Worm (Caenorhabditis elegans) whole organism, young adult: ENCODE results near the gene srh-95.

Source experiments
- C06A6.2 ChIP-seq: fragments of 200-800 bp; sonication (Bioruptor generic); conservative IDR thresholded peaks from 2 replicates; pipeline ENCODE4 v1.3.6; 2022; ENCODE audit warnings: missing genetic modification characterization, missing compliant biosample characterization
- C17E4.6 ChIP-seq: fragments of 200-800 bp; sonication (Bioruptor generic); IDR thresholded peaks from 2 replicates; pipeline ENCODE4 v1.3.6; 2022; ENCODE audit warnings: missing genetic modification reagents, missing genetic modification characterization, missing compliant biosample characterization
- F37B4.10 ChIP-seq: fragments of 200-800 bp; sonication (Bioruptor generic); IDR thresholded peaks from 2 replicates; pipeline ENCODE4 v1.3.6; 2022; ENCODE audit warnings: missing genetic modification characterization, missing compliant biosample characterization
- F57C9.4 ChIP-seq: sonication (generic microtip); optimal IDR thresholded peaks from 2 replicates; lab custom pipeline; 2017; ENCODE audit warnings: mild to moderate bottlenecking, missing genetic modification characterization, missing compliant biosample characterization
- K12H6.12 ChIP-seq: fragments of 200-800 bp; sonication (Bioruptor generic); optimal IDR thresholded peaks from 2 replicates; lab custom pipeline; 2018; ENCODE audit warnings: mild to moderate bottlenecking, missing genetic modification characterization, missing compliant biosample characterization
- Y67H2A.10 ChIP-seq: fragments of 200-800 bp; sonication (Bioruptor generic); conservative IDR thresholded peaks from 2 replicates; pipeline ENCODE4 v1.3.6; 2022; ENCODE audit warnings: missing genetic modification reagents, missing genetic modification characterization, missing compliant biosample characterization
- Y95B8A.8 ChIP-seq: fragments of 200-800 bp; sonication (Bioruptor generic); IDR thresholded peaks from 2 replicates; pipeline ENCODE4 v1.3.6; 2022; ENCODE audit warnings: missing genetic modification reagents, missing genetic modification characterization, missing compliant biosample characterization
- ZK185.1 ChIP-seq: sonication (generic microtip); optimal IDR thresholded peaks from 2 replicates; lab custom pipeline; 2016; ENCODE audit warnings: mild to moderate bottlenecking, missing genetic modification characterization, missing compliant biosample characterization; ENCODE audit not compliant: poor library complexity, severe bottlenecking
- attf-6 ChIP-seq: fragments of 200-800 bp; sonication (Bioruptor generic); IDR thresholded peaks from 2 replicates; pipeline ENCODE4 v1.3.6; 2022; ENCODE audit warnings: missing genetic modification reagents, missing genetic modification characterization, missing compliant biosample characterization
- ccch-3 ChIP-seq: fragments of 200-800 bp; sonication (Bioruptor generic); optimal IDR thresholded peaks from 2 replicates; lab custom pipeline; 2018; ENCODE audit warnings: mild to moderate bottlenecking, missing genetic modification characterization, missing compliant biosample characterization
- cebp-1 ChIP-seq, 2 experiments: fragments of 200-800 bp in 1 of 2; sonication (Bioruptor generic) in 1 of 2; sonication (generic microtip) in 1 of 2; IDR thresholded peaks in 1 of 2; optimal IDR thresholded peaks in 1 of 2; 2 replicates each; pipeline versions ENCODE4 v1.3.6 to Lab custom; 2017 to 2022; ENCODE audit warnings: missing compliant biosample characterization in 2 of 2, missing genetic modification characterization in 2 of 2, mild to moderate bottlenecking in 1 of 2, missing genetic modification reagents in 1 of 2, moderate library complexity in 1 of 2
- ceh-58 ChIP-seq: fragments of 200-800 bp; sonication (Bioruptor generic); IDR thresholded peaks from 2 replicates; pipeline ENCODE4 v1.3.6; 2022; ENCODE audit warnings: missing genetic modification characterization, missing compliant biosample characterization
- egl-18 ChIP-seq: fragments of 200-800 bp; sonication (Bioruptor generic); IDR thresholded peaks from 2 replicates; pipeline ENCODE4 v1.3.6; 2022; ENCODE audit warnings: missing genetic modification reagents, missing genetic modification characterization, missing compliant biosample characterization
- egrh-3 ChIP-seq: fragments of 200-800 bp; sonication (Bioruptor generic); IDR thresholded peaks from 2 replicates; pipeline ENCODE4 v1.3.6; 2022; ENCODE audit warnings: missing genetic modification reagents, missing genetic modification characterization, missing compliant biosample characterization
- ekl-4 ChIP-seq: fragments of 200-800 bp; sonication (Bioruptor generic); IDR thresholded peaks from 2 replicates; pipeline ENCODE4 v1.3.6; 2022; ENCODE audit warnings: missing genetic modification reagents, missing genetic modification characterization, missing compliant biosample characterization
- ets-4 ChIP-seq: fragments of 200-800 bp; sonication (Bioruptor generic); optimal IDR thresholded peaks from 2 replicates; lab custom pipeline; 2018; ENCODE audit warnings: mild to moderate bottlenecking, missing genetic modification characterization, missing compliant biosample characterization
- hlh-12 ChIP-seq: sonication (generic microtip); optimal IDR thresholded peaks from 2 replicates; lab custom pipeline; 2016; ENCODE audit warnings: missing genetic modification characterization, missing compliant biosample characterization
- hlh-26 ChIP-seq: fragments of 200-800 bp; sonication (Bioruptor generic); conservative IDR thresholded peaks from 2 replicates; pipeline ENCODE4 v1.3.6; 2022; ENCODE audit warnings: missing genetic modification reagents, missing genetic modification characterization, missing compliant biosample characterization
- hmg-1.2 ChIP-seq: fragments of 200-800 bp; sonication (Bioruptor generic); IDR thresholded peaks from 2 replicates; pipeline ENCODE4 v1.3.6; 2022; ENCODE audit warnings: missing genetic modification reagents, missing genetic modification characterization, missing compliant biosample characterization
- lag-1 ChIP-seq: fragments of 200-800 bp; sonication (Bioruptor generic); IDR thresholded peaks from 2 replicates; pipeline ENCODE4 v1.3.6; 2022; ENCODE audit warnings: missing genetic modification reagents, missing genetic modification characterization, missing compliant biosample characterization
- lin-40 ChIP-seq: sonication (generic microtip); optimal IDR thresholded peaks from 2 replicates; lab custom pipeline; 2016; ENCODE audit warnings: missing genetic modification characterization, mild to moderate bottlenecking, missing compliant biosample characterization, missing genotype, missing genetic modification reagents
- madf-6 ChIP-seq: fragments of 200-800 bp; sonication (Bioruptor generic); IDR thresholded peaks from 2 replicates; pipeline ENCODE4 v1.3.6; 2022; ENCODE audit warnings: missing genetic modification reagents, missing genetic modification characterization, missing compliant biosample characterization
- mcd-1 ChIP-seq: fragments of 200-800 bp; sonication (Bioruptor generic); IDR thresholded peaks from 2 replicates; pipeline ENCODE4 v1.3.6; 2022; ENCODE audit warnings: missing genetic modification reagents, missing genetic modification characterization, missing compliant biosample characterization
- mel-28 ChIP-seq: sonication (generic microtip); optimal IDR thresholded peaks from 2 replicates; lab custom pipeline; 2016; ENCODE audit warnings: borderline replicate concordance, mild to moderate bottlenecking, missing genetic modification characterization, missing compliant biosample characterization
- nfya-2 ChIP-seq: fragments of 200-800 bp; sonication (Bioruptor generic); IDR thresholded peaks from 2 replicates; pipeline ENCODE4 v1.3.6; 2022; ENCODE audit warnings: missing genetic modification reagents, missing genetic modification characterization, missing compliant biosample characterization
- nfyb-1 ChIP-seq: fragments of 200-800 bp; sonication (Bioruptor generic); IDR thresholded peaks from 2 replicates; pipeline ENCODE4 v1.3.6; 2022; ENCODE audit warnings: missing genetic modification reagents, missing genetic modification characterization, missing compliant biosample characterization
- nhr-120 ChIP-seq: fragments of 200-800 bp; sonication (Bioruptor generic); IDR thresholded peaks from 2 replicates; pipeline ENCODE4 v1.3.6; 2022; ENCODE audit warnings: missing genetic modification characterization, missing compliant biosample characterization
- nhr-179 ChIP-seq: sonication (generic microtip); optimal IDR thresholded peaks from 2 replicates; lab custom pipeline; 2016; ENCODE audit warnings: mild to moderate bottlenecking, missing genetic modification characterization, missing compliant biosample characterization
- nhr-27 ChIP-seq: fragments of 200-800 bp; sonication (Bioruptor generic); optimal IDR thresholded peaks from 2 replicates; lab custom pipeline; 2018; ENCODE audit warnings: mild to moderate bottlenecking, missing genetic modification characterization, moderate library complexity, missing compliant biosample characterization
- nhr-80 ChIP-seq: sonication (generic microtip); optimal IDR thresholded peaks from 2 replicates; lab custom pipeline; 2016; ENCODE audit warnings: missing genetic modification characterization, missing compliant biosample characterization
- pbrm-1 ChIP-seq: fragments of 200-800 bp; sonication (Bioruptor generic); IDR thresholded peaks from 2 replicates; pipeline ENCODE4 v1.3.6; 2022; ENCODE audit warnings: missing genetic modification reagents, missing genetic modification characterization, missing compliant biosample characterization
- tlf-1 ChIP-seq: fragments of 200-800 bp; sonication (Bioruptor generic); optimal IDR thresholded peaks from 2 replicates; lab custom pipeline; 2018; ENCODE audit warnings: mild to moderate bottlenecking, missing genetic modification characterization, missing compliant biosample characterization
- ztf-25 ChIP-seq: fragments of 200-800 bp; sonication (Bioruptor generic); IDR thresholded peaks from 2 replicates; pipeline ENCODE4 v1.3.6; 2022; ENCODE audit warnings: missing genetic modification reagents, missing genetic modification characterization, missing compliant biosample characterization

Gene srh-95

DNA sequence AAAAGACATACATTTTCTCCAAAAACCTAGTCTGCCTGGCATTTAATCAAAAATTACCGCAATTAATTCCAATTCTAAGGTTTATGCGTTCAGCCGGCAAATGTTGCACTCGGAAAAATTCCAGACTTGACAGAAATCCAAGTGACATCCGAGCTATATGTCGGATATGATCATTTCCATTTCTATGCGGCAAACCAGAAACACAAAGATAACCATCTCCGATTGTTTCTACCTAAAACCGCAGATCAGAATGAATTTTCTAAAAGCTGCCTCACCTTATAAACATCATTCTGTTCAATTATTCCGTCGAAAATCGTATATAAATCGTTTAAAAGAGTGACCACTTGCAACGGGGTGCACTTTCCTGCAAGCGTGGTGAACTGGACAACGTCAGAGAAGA is 2.4 kb downstream of the srh-95 start:
- TF ChIP-seq nhr-27 (tag; lab: Kevin White, UChicago) (no peak), ZK185.1 (tag; lab: Kevin White, UChicago) (no peak), Y95B8A.8 (GFP tag; lab: Robert Waterston, UW) (no peak), nhr-120 (GFP tag; lab: Robert Waterston, UW) (no peak), hlh-12 (no peak), Y67H2A.10 (GFP tag; lab: Robert Waterston, UW) (no peak), ekl-4 (GFP tag; lab: Robert Waterston, UW) (no peak), nhr-179 (tag; lab: Kevin White, UChicago) (no peak), ccch-3 (GFP tag; lab: Kevin White, UChicago) (no peak), egrh-3 (no peak), pbrm-1 (no peak), egl-18 (GFP tag; lab: Robert Waterston, UW) (no peak), F37B4.10 (GFP tag; lab: Robert Waterston, UW) (no peak), cebp-1 (GFP tag; IDR thresholded peaks at IDR 0.05; lab: Robert Waterston, UW) (no peak), cebp-1 (tag; optimal IDR thresholded peaks at IDR 0.05; lab: Kevin White, UChicago) (no peak), hlh-26 (no peak), tlf-1 (GFP tag; lab: Kevin White, UChicago) (no peak), attf-6 (GFP tag; lab: Robert Waterston, UW) (no peak)

DNA sequence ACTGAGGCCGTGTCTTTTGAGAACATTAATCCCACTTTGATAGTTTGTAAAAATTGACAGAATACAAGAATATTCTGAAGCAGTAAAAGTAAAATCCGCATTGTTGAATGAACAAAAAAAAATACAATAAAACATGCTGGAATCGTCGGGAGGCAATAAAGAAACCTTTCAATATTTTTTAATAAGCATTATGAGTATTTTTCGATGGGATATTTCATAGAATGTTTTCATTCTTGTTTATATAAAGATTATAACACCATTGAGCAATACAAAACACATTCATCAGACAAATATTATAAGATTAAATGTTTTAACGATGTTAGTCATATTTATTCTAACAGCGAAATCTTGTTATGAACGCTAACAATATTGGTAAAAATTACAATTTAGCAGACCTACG is 7.0 kb downstream of the srh-95 start, which contains the start of gene gcy-20:
Gene gcy-20, minus strand, starts transcription at position 101 of the 400 bp plus-strand sequence.
- TF ChIP-seq ets-4 = no peak
- no peak for TF ChIP-seq nfya-2 (GFP tag; lab: Robert Waterston, UW)
- no peak for TF ChIP-seq K12H6.12 (tag; lab: Kevin White, UChicago)
- no peak for TF ChIP-seq F37B4.10 (GFP tag; lab: Robert Waterston, UW)
- TF ChIP-seq, all 124 proteins: peak for 0

DNA sequence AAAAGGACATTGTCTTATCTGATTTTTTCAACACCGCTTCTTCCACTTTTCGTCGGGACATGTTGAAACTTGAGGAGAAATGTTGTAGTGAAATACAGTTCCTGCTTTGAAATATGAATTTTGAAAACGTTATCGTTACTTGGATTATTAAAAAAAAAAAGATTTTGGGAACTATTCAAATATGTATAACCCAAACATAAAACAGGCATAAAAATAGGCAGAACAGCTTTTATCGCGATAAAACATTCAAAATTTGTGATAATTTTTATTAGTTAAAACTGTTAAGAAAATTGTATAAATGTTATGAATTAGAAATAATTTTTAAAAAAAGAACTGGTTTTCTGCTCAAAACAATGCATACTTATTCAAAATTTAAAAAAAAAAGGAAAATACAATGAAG is 9.7 kb downstream of the srh-95 start, which contains the start of gene bgnt-1.3:
Gene bgnt-1.3, minus strand, starts transcription at position 101 of the 400 bp plus-strand sequence.
- TF ChIP-seq mel-28 (no peak), lag-1 (GFP tag; lab: Robert Waterston, UW) (no peak), madf-6 (no peak), ceh-58 (no peak), cebp-1 (GFP tag; IDR thresholded peaks at IDR 0.05; lab: Robert Waterston, UW) (no peak), cebp-1 (tag; optimal IDR thresholded peaks at IDR 0.05; lab: Kevin White, UChicago) (no peak), nfyb-1 (GFP tag; lab: Robert Waterston, UW) (no peak), C17E4.6 (GFP tag; lab: Robert Waterston, UW) (no peak), hmg-1.2 (GFP tag; lab: Robert Waterston, UW) (no peak), lin-40 (tag; lab: Kevin White, UChicago) (no peak), F57C9.4 (tag; lab: Kevin White, UChicago) (no peak)

DNA sequence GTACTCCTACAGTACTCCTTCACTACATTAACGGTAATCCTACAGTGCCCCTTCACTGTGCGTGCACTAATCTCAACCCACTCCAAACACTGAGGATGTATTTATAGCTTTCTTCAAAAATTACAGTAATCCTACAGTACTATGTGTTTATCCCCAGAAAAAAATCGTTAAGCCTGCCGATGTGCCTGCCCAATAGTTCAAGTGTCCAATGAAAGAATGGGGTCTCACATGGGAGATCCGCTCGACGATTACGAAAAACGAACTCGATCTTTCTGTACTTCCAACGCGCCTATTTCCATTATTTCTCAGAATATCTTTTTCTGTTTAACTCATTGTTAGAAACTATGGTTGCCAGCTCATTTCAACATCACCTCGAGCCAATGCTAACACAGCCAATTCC is 11.5 kb downstream of the srh-95 start, which contains the start of gene nhr-218:
Gene nhr-218, plus strand, starts transcription at position 301 of the 400 bp plus-strand sequence.
- TF ChIP-seq mcd-1 (GFP tag; lab: Robert Waterston, UW) = no peak
- no peak for TF ChIP-seq ztf-25 (GFP tag; lab: Robert Waterston, UW)
- TF ChIP-seq C06A6.2 (GFP tag; lab: Robert Waterston, UW) = no peak
- no peak for TF ChIP-seq nhr-80
